Worm (Caenorhabditis elegans) whole organism, L4/young adult: Measurements from ENCODE around the gene T12A2.3.

Experiments used
- W03F9.2 ChIP-seq: fragments of 150-350 bp; optimal IDR thresholded peaks from 2 replicates; lab custom pipeline; 2014; ENCODE audit warnings: missing biosample characterization, missing genetic modification characterization
- dao-5 ChIP-seq: sonication (generic microtip); optimal IDR thresholded peaks from 2 replicates; lab custom pipeline; 2016; ENCODE audit warnings: missing genotype, missing genetic modification characterization, moderate library complexity, missing compliant biosample characterization
- him-1 ChIP-seq: sonication (generic microtip); optimal IDR thresholded peaks from 2 replicates; lab custom pipeline; 2016; ENCODE audit warnings: missing genotype, missing genetic modification reagents, missing genetic modification characterization, missing compliant biosample characterization

Gene T12A2.3

DNA sequence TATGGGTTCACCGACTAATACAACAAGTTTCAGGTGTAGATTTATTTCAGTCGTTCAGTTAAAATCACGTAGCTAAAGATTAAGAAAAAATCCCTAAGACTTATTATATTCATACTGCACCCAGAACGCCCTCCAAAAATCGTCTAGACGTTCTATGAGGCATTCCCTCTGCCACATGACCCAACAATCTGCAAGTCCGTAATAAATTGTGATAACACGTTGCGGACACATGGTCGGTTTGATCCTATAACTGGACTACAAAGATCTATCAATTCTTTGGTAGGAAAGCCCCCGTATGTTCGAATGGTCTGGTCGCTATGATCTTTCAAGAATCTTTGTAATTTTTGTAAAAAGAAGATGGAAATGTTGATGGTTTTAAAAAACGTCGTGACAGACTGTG lies 24.7 kb upstream of the T12A2.3 start:
- TF ChIP-seq dao-5 (tag; lab: Kevin White, UChicago): no peak
- TF ChIP-seq W03F9.2: no peak
- no peak for TF ChIP-seq him-1 (tag; lab: Kevin White, UChicago)

DNA sequence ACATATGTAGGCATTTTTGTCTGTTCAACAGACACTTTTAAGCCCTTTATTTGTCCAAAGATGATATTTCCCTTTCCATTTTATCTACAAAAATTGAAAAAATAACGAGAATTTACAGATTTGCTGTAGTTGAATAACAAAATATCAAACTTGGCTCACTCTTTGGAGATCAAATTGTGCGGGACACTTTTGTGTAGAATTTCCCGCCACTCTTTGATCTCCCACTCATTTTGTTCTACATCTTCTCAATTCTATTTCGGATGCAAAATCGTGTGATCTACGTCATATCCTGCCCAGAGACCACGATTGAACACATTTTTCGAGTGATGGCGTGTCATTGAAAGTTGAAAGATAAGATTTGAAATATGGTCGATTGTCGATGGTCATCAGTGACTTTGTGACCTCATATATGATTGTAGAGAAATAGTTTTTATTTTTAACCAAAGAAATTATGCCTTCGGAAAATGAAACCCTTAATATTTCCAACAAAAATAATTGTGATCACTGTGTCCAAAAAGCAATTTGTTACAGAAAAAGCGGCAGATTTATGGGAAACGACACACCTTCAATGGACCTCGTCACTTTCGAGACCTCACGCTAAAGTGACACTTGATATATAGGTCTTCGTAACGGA lies 23.7 kb upstream of the T12A2.3 start, which contains the start of gene hot-4:
hot-4 (plus strand) TSS at position 584 of the 634 bp plus-strand sequence.
- TF ChIP-seq him-1 (tag; lab: Kevin White, UChicago) (no peak), dao-5 (tag; lab: Kevin White, UChicago) (no peak), W03F9.2 (no peak)

DNA sequence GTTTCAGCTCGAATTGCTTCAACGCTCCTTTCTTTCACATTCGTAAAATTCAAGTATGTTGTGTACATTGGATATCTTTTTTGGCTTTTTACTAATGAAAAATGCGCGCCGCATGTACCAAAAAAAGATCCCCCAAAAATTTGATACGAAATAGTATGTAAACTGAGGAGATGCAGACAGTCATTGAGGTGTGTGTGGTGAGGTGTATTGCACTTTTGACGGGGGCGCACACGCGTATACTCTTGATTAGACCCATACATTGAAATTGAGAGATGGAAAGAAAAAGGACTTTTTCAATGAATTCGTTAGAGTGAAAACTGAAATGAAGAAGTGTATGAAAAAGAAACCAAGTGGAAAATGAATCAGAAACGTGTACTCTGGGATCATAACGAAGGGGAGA lies 19.2 kb upstream of the T12A2.3 start:
- TF ChIP-seq dao-5 (tag; lab: Kevin White, UChicago): no peak
- TF ChIP-seq W03F9.2: no peak
- TF ChIP-seq him-1 (tag; lab: Kevin White, UChicago): no peak

DNA sequence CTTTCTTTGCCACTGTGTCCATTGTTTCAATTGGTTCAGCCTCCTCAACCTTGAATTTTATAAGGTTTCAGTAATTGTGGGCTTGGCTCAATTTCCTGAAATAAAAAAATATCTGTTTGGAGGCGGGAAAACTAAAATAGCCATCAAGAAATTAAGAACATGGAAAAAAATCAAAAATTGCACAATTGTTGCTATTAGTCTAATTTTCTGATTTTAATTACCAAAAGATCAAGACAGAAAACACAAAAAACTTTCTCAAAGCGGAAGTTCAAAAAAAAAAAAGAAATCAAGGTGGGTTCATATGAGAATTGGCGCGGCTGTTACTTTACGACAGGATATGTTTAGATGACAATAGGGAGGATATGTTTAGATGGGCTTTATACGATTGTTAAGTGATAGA lies 9.8 kb upstream of the T12A2.3 start, which contains the start of gene esyt-2:
esyt-2 (minus strand) TSS at position 101 of the 400 bp plus-strand sequence.
- TF ChIP-seq W03F9.2 (no peak), him-1 (tag; lab: Kevin White, UChicago) (no peak), dao-5 (tag; lab: Kevin White, UChicago) (no peak)

DNA sequence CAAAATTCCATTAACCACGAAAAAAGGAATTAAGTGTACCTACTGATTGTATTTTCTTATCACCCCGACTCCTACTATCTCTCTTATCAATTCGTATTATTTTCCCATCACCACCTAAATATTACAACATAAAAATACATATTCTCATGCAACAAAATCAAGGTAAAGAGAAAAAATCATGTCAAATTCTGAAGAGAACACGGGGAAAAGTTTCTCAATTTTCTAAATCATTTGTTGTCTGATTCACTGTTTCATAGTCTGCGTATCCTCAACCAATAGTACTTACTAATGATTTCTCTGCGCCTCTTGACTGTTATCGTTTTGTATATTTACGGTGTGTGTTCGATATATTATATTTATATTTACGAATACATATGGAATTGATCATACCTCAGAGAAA lies 8.7 kb upstream of the T12A2.3 start:
- TF ChIP-seq him-1 (tag; lab: Kevin White, UChicago): no peak
- TF ChIP-seq W03F9.2: no peak
- TF ChIP-seq dao-5 (tag; lab: Kevin White, UChicago): no peak

DNA sequence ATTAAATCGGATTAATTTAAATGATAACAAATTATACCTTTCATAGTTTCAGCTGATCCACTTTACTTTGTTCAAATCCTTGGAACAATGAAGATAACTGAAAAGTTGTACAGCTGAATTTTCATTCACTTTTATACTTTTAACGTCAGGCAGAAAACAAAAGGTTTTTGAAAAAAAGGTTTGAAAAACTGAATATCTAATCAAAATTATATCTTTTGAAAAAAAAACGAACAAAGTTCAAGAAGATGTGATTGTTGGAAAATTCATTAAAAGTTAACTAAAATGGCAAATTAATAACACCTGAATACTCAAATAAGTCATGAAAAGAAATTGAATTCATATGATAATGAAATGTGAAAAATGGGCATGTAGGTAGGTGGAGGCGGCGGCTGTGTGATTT lies 4.0 kb upstream of the T12A2.3 start, which contains the start of gene T12A2.21:
T12A2.21 (minus strand) TSS at position 101 of the 400 bp plus-strand sequence.
- TF ChIP-seq W03F9.2 (no peak), him-1 (tag; lab: Kevin White, UChicago) (no peak), dao-5 (tag; lab: Kevin White, UChicago) (no peak)

DNA sequence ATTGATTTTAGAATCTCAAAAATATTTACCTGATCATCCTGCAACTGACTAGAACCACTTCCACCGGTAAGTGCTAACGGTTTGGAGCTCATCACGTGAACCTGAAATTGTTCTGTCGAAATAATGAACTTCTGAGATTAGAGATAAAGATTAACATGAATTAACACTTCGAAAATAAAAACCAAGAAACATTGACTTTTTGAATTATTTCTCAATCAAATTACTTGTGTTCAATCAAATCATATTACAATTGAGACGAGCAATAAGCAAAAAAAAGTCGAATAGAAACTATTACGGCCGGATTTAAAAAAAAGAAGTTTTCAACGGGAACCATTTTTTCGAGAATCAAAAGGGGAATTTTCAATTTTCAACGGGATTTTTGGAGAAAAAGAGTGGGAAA lies 5.1 kb downstream of the T12A2.3 start, which contains the start of gene bcas-2:
bcas-2 (minus strand) TSS at position 101 of the 400 bp plus-strand sequence.
- TF ChIP-seq him-1 (tag; lab: Kevin White, UChicago): no peak
- TF ChIP-seq W03F9.2: no peak
- no peak for TF ChIP-seq dao-5 (tag; lab: Kevin White, UChicago)

DNA sequence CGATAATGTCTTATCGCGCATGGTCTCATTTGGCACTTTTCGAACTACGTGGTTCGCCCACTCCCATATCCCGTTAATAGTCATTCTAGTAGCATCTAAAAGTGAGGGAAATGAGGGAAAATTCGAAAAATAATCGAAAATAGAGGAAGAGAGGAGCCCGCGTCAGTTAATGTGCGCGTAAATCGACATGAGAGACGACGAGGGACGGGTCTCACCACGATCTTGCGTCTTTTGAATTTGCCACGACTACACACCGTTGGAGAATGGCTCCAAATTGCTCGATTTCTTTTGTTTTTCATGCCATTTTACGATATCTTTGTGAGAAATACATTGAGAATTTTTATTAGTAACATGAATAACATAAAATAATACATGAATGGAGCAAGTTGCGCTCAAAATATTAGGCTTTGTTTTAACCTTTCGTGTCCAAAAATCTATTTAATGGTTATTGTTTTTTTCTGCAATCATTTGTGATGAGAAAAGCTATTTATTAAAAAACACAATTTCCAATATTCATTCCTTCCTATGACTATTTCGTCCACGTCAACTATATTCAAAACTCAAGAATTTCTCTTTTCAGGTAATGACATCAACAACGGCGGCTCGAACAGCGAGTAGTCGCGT lies 7.5 kb downstream of the T12A2.3 start, which contains the start of the genes gen-1 and stt-3:
gen-1 (minus strand) TSS at position 95 of the 624 bp plus-strand sequence.
stt-3 (plus strand) TSS at position 574 of the 624 bp plus-strand sequence.
- TF ChIP-seq dao-5 (tag; lab: Kevin White, UChicago) (no peak), him-1 (tag; lab: Kevin White, UChicago) (no peak), W03F9.2 (no peak)

DNA sequence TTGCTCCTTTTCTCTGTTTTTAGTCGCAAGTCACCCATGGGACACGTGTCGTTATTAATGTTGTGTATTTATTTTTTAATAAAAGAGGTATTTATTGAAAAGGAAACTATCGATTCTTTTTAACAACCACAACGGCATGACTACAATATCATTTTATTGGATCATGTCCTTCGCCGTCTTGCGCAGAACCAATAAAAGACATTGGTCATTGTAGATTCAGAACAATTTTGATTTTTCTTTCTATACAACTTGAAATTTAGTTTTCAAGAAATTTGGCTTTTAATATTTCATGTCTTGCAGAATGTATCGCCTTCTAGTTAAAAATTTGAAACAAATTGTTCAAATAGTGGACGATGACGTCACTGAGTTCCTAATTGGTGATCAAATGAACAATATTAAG lies 10.9 kb downstream of the T12A2.3 start, which contains the start of gene amdh-1:
amdh-1 (plus strand) TSS at position 301 of the 400 bp plus-strand sequence.
- TF ChIP-seq W03F9.2 (no peak), him-1 (tag; lab: Kevin White, UChicago) (no peak)

DNA sequence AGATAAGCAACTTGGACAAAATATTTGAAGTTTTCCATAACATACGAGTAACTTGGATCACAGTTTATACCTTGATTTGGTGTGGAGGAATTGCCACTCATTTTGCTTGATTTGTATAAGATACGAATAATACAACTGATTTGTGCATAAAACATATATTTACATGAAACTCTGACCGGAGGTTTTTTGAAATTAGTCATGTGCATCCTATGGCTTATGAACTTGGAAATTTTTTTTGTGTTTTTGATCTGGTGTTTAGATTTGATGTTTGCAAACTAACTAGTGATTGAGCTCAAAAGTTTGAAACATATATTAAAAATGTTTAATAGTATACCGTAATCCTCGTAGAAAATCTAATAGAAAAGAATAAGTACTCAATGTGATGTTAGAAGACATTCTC lies 14.1 kb downstream of the T12A2.3 start, which contains the start of gene srg-8:
srg-8 (minus strand) TSS at position 101 of the 400 bp plus-strand sequence.
- TF ChIP-seq him-1 (tag; lab: Kevin White, UChicago) (no peak), dao-5 (tag; lab: Kevin White, UChicago) (no peak), W03F9.2 (no peak)

DNA sequence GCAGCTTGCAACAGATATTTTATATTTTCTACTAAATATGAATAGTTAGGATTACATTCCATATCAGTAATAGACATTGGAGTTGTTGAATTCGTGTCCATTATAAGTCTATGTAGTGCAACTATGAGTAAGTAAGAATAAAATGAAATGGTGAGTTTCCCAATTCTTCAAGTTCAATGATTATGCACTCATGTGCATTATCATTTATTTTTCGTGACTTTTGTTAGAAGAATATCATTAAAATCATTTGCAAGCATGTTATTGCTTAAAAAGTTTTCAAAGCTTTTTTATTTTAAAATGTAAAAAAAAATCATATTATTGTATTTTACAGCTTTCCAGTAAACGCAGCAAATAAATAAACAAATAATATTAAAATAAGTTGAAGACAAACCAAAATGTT lies 16.0 kb downstream of the T12A2.3 start, which contains the start of gene srg-9:
srg-9 (minus strand) TSS at position 101 of the 400 bp plus-strand sequence.
- TF ChIP-seq dao-5 (tag; lab: Kevin White, UChicago) (no peak), W03F9.2 (no peak), him-1 (tag; lab: Kevin White, UChicago) (no peak)

DNA sequence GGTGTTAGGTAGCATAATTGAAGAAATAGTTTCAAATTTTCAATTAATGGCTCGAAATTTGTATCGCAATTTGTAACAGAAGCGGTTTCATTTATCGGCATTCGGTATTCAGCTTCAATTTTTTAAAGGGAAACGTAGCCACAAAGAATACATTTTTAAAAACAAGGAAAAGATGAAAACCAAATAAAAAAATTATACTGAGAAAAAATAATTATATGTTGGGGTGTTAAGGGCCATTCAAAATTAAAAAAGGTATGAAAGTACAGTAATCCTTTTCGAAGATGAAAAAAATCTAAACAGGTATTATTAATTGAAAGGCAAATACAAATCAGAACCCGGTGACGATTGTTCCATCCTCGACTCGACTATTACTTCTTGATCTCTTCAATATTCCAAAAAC lies 17.6 kb downstream of the T12A2.3 start, which contains the start of gene srg-1:
srg-1 (minus strand) TSS at position 101 of the 400 bp plus-strand sequence.
- TF ChIP-seq dao-5 (tag; lab: Kevin White, UChicago): no peak
- no peak for TF ChIP-seq him-1 (tag; lab: Kevin White, UChicago)
- TF ChIP-seq W03F9.2: no peak

DNA sequence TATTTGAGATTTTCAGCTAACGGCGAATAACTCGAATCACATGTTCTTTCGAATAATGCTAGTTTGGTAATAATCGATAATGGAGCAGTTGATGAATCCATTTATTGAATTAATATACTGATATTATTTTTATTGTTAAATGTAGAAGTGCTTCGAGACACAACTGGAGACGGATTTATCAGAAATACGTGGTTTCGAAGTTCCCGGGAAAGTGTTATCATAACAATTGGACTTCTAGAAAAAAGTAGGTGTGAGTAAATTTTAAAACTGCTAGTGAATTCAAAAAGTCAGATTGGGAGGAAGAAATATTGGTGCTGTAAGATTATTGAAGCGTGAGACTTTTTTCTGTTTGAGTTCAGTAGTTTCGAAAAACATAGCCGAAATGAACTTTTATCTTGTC lies 19.5 kb downstream of the T12A2.3 start, which contains the start of gene srg-2:
srg-2 (minus strand) TSS at position 101 of the 400 bp plus-strand sequence.
- TF ChIP-seq dao-5 (tag; lab: Kevin White, UChicago): no peak
- no peak for TF ChIP-seq him-1 (tag; lab: Kevin White, UChicago)
- no peak for TF ChIP-seq W03F9.2

DNA sequence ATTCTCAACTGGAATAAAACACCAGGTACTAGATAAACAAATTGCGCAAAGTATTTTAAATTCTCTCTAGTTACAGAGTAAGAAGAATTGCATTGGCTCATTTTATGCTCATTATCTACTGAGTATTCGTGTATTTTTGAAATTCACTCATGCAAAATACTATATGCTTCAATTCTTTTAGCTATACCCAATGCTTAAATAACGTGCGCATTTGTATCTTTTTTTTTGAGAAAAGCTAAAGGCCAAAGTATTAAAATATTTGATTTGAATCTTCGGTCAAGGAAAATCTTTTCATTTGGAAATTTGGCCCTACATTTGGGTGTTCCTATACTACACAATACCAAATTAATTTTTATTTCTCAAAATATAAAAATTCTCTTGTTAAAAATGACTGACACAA lies 21.4 kb downstream of the T12A2.3 start, which contains the start of gene srg-4:
srg-4 (minus strand) TSS at position 101 of the 400 bp plus-strand sequence.
- no peak for TF ChIP-seq dao-5 (tag; lab: Kevin White, UChicago)
- no peak for TF ChIP-seq him-1 (tag; lab: Kevin White, UChicago)
- TF ChIP-seq W03F9.2: no peak
